Worm (Caenorhabditis elegans) whole organism, L4 larva: ENCODE results near the gene puf-8.
A peak's percentile ranks its signal among the peaks of the same experiment; 100 is the strongest.

Experiments
- D1046.2 ChIP-seq: fragments of 200-800 bp; sonication (Bioruptor generic); IDR thresholded peaks from 2 replicates; pipeline ENCODE4 v1.3.6; 2022; ENCODE audit warnings: missing genetic modification characterization, missing compliant biosample characterization
- T20F7.1 ChIP-seq: fragments of 200-800 bp; sonication (Bioruptor generic); optimal IDR thresholded peaks from 2 replicates; lab custom pipeline; 2018; ENCODE audit warnings: mild to moderate bottlenecking, missing genetic modification characterization, missing compliant biosample characterization
- T26A8.4 ChIP-seq: fragments of 200-800 bp; sonication (Bioruptor generic); IDR thresholded peaks from 2 replicates; pipeline ENCODE4 v1.3.6; 2022; ENCODE audit warnings: missing genetic modification characterization, missing compliant biosample characterization
- Y5F2A.4 ChIP-seq: fragments of 200-800 bp; sonication (Bioruptor generic); optimal IDR thresholded peaks from 2 replicates; lab custom pipeline; 2018; ENCODE audit warnings: mild to moderate bottlenecking, missing genetic modification characterization, missing compliant biosample characterization
- ZK337.2 ChIP-seq: fragments of 200-800 bp; sonication (Bioruptor generic); IDR thresholded peaks from 2 replicates; pipeline ENCODE4 v1.3.6; 2022; ENCODE audit warnings: missing genetic modification reagents, missing genetic modification characterization, missing compliant biosample characterization
- ZK546.5 ChIP-seq, 2 experiments: sonication (generic microtip); optimal IDR thresholded peaks; 2 replicates each; lab custom pipeline; 2017; ENCODE audit warnings: missing biosample characterization in 2 of 2, missing genetic modification characterization in 2 of 2
- aha-1 ChIP-seq: fragments of 150-350 bp; peaks from one replicate; lab custom pipeline; 2014; ENCODE audit warnings: missing biosample characterization, missing genetic modification characterization
- attf-4 ChIP-seq: sonication (generic microtip); optimal IDR thresholded peaks from 3 replicates; lab custom pipeline; 2017; ENCODE audit warnings: missing biosample characterization, missing genetic modification characterization
- ceh-20 ChIP-seq: fragments of 200-800 bp; sonication (Bioruptor generic); IDR thresholded peaks from 2 replicates; pipeline ENCODE4 v1.3.6; 2022; ENCODE audit warnings: missing genetic modification reagents, missing genetic modification characterization, missing compliant biosample characterization
- ceh-62 ChIP-seq: sonication (generic microtip); optimal IDR thresholded peaks from 2 replicates; lab custom pipeline; 2017; ENCODE audit warnings: missing biosample characterization, missing genetic modification characterization
- ceh-82 ChIP-seq: sonication (generic microtip); optimal IDR thresholded peaks from 2 replicates; lab custom pipeline; 2017; ENCODE audit warnings: missing biosample characterization, missing genetic modification characterization
- ces-1 ChIP-seq: fragments of 150-350 bp; sonication (generic microtip); optimal IDR thresholded peaks from 4 replicates; lab custom pipeline; 2014; ENCODE audit warnings: missing biosample characterization, missing genetic modification reagents, missing genetic modification characterization
- cey-2 ChIP-seq: sonication (generic microtip); optimal IDR thresholded peaks from 3 replicates; lab custom pipeline; 2017; ENCODE audit warnings: missing genetic modification characterization, mild to moderate bottlenecking, missing compliant biosample characterization, antibody characterized with exemption, borderline replicate concordance; ENCODE audit not compliant: insufficient read depth
- daf-16 ChIP-seq, 3 experiments: sonication (generic microtip); optimal IDR thresholded peaks; 2 replicates each; lab custom pipeline; 2016 to 2017; ENCODE audit warnings: missing genetic modification characterization in 3 of 3, missing genetic modification reagents in 3 of 3, mild to moderate bottlenecking in 2 of 3, missing compliant biosample characterization in 2 of 3, missing biosample characterization in 1 of 3, moderate library complexity in 1 of 3
- dmd-6 ChIP-seq: fragments of 200-800 bp; sonication (Bioruptor generic); IDR thresholded peaks from 2 replicates; pipeline ENCODE4 v1.3.6; 2022; ENCODE audit warnings: missing genetic modification reagents, missing genetic modification characterization, missing compliant biosample characterization
- dmd-9 ChIP-seq: fragments of 200-800 bp; sonication (Bioruptor generic); IDR thresholded peaks from 2 replicates; pipeline ENCODE4 v1.3.6; 2022; ENCODE audit warnings: missing genetic modification reagents, missing genetic modification characterization, missing compliant biosample characterization
- dpl-1 ChIP-seq: fragments of 150-350 bp; optimal IDR thresholded peaks from 2 replicates; lab custom pipeline; 2014; ENCODE audit warnings: missing biosample characterization, missing genetic modification reagents, missing genetic modification characterization
- dve-1 ChIP-seq: sonication (generic microtip); optimal IDR thresholded peaks from 2 replicates; lab custom pipeline; 2017; ENCODE audit warnings: antibody characterized with exemption, mild to moderate bottlenecking, missing genetic modification characterization, missing compliant biosample characterization; ENCODE audit not compliant: insufficient read depth
- fos-1 ChIP-seq: fragments of 150-350 bp; optimal IDR thresholded peaks from 2 replicates; lab custom pipeline; 2014; ENCODE audit warnings: missing biosample characterization, missing genetic modification characterization
- hlh-11 ChIP-seq: fragments of 200-800 bp; sonication (Bioruptor generic); optimal IDR thresholded peaks from 2 replicates; lab custom pipeline; 2018; ENCODE audit warnings: mild to moderate bottlenecking, missing genetic modification characterization, missing compliant biosample characterization
- jun-1 ChIP-seq: fragments of 150-350 bp; optimal IDR thresholded peaks from 2 replicates; lab custom pipeline; 2014; ENCODE audit warnings: missing biosample characterization, missing genetic modification reagents, missing genetic modification characterization
- lim-7 ChIP-seq: fragments of 200-800 bp; sonication (Bioruptor generic); IDR thresholded peaks from 2 replicates; pipeline ENCODE4 v1.3.6; 2022; ENCODE audit warnings: missing genetic modification characterization, missing compliant biosample characterization
- lin-1 ChIP-seq: fragments of 200-800 bp; sonication (Bioruptor generic); IDR thresholded peaks from 2 replicates; pipeline ENCODE4 v1.3.6; 2022; ENCODE audit warnings: missing genetic modification reagents, missing genetic modification characterization, missing compliant biosample characterization
- lin-13 ChIP-seq: fragments of 150-350 bp; optimal IDR thresholded peaks from 2 replicates; lab custom pipeline; 2014; ENCODE audit warnings: missing biosample characterization, missing genetic modification reagents, missing genetic modification characterization
- lin-15B ChIP-seq: fragments of 150-350 bp; sonication (generic microtip); optimal IDR thresholded peaks from 3 replicates; lab custom pipeline; 2014; ENCODE audit warnings: missing biosample characterization, missing genetic modification characterization
- lin-29 ChIP-seq: fragments of 200-800 bp; sonication (Bioruptor generic); IDR thresholded peaks from 2 replicates; pipeline ENCODE4 v1.3.6; 2022; ENCODE audit warnings: missing genetic modification reagents, missing genetic modification characterization, missing compliant biosample characterization
- lir-3 ChIP-seq: sonication (generic microtip); optimal IDR thresholded peaks from 2 replicates; lab custom pipeline; 2016; ENCODE audit warnings: mild to moderate bottlenecking, missing genetic modification characterization, missing compliant biosample characterization
- madf-9 ChIP-seq: fragments of 200-800 bp; sonication (Bioruptor generic); conservative IDR thresholded peaks from 2 replicates; pipeline ENCODE4 v1.3.6; 2022; ENCODE audit warnings: missing genetic modification reagents, missing genetic modification characterization, missing compliant biosample characterization
- mdt-29 ChIP-seq: fragments of 200-800 bp; sonication (Bioruptor generic); IDR thresholded peaks from 2 replicates; pipeline ENCODE4 v1.3.6; 2022; ENCODE audit warnings: missing genetic modification reagents, missing genetic modification characterization, missing compliant biosample characterization
- nhr-10 ChIP-seq: fragments of 150-350 bp; optimal IDR thresholded peaks from 2 replicates; lab custom pipeline; 2014; ENCODE audit warnings: missing biosample characterization, missing genetic modification characterization
- nhr-102 ChIP-seq: sonication (generic microtip); optimal IDR thresholded peaks from 2 replicates; lab custom pipeline; 2016; ENCODE audit warnings: mild to moderate bottlenecking, missing genetic modification characterization, moderate library complexity, missing compliant biosample characterization
- nhr-25 ChIP-seq: sonication (generic microtip); optimal IDR thresholded peaks from 2 replicates; lab custom pipeline; 2017; ENCODE audit warnings: missing genetic modification characterization, mild to moderate bottlenecking, missing compliant biosample characterization, antibody characterized with exemption, moderate library complexity, borderline replicate concordance; ENCODE audit not compliant: insufficient read depth
- nhr-28 ChIP-seq: fragments of 150-350 bp; optimal IDR thresholded peaks from 2 replicates; lab custom pipeline; 2014; ENCODE audit warnings: missing biosample characterization, missing genetic modification characterization
- nhr-41 ChIP-seq: fragments of 200-800 bp; sonication (Bioruptor generic); IDR thresholded peaks from 2 replicates; pipeline ENCODE4 v1.3.6; 2022; ENCODE audit warnings: missing genetic modification reagents, missing genetic modification characterization, missing compliant biosample characterization
- nhr-48 ChIP-seq: sonication (generic microtip); optimal IDR thresholded peaks from 2 replicates; lab custom pipeline; 2016; ENCODE audit warnings: mild to moderate bottlenecking, missing genetic modification characterization, missing compliant biosample characterization
- php-3 ChIP-seq: fragments of 200-800 bp; sonication (Bioruptor generic); IDR thresholded peaks from 2 replicates; pipeline ENCODE4 v1.3.6; 2022; ENCODE audit warnings: missing genetic modification reagents, missing genetic modification characterization, missing compliant biosample characterization
- pqm-1 ChIP-seq: sonication (generic microtip); optimal IDR thresholded peaks from 2 replicates; lab custom pipeline; 2017; ENCODE audit warnings: missing biosample characterization, missing genetic modification characterization
- saeg-2 ChIP-seq: fragments of 200-800 bp; sonication (Bioruptor generic); IDR thresholded peaks from 2 replicates; pipeline ENCODE4 v1.3.6; 2022; ENCODE audit warnings: missing genetic modification reagents, missing genetic modification characterization, missing compliant biosample characterization
- tra-1 ChIP-seq: fragments of 200-800 bp; sonication (Bioruptor generic); IDR thresholded peaks from 2 replicates; pipeline ENCODE4 v1.3.6; 2022; ENCODE audit warnings: missing genetic modification reagents, missing genetic modification characterization, missing compliant biosample characterization
- unc-62 ChIP-seq, 3 experiments: fragments of 150-350 bp in 1 of 3; sonication (generic microtip); optimal IDR thresholded peaks in 2 of 3; peaks in 1 of 3; 1 replicate in 1 of 3; 2 replicates in 2 of 3; lab custom pipeline; 2014 to 2017; ENCODE audit warnings: missing biosample characterization in 3 of 3, missing genetic modification characterization in 3 of 3, missing genetic modification reagents in 3 of 3, missing genotype in 1 of 3
- zag-1 ChIP-seq: fragments of 150-350 bp; optimal IDR thresholded peaks from 2 replicates; lab custom pipeline; 2014; ENCODE audit warnings: missing biosample characterization, missing genetic modification characterization
- zfp-2 ChIP-seq: sonication (generic microtip); optimal IDR thresholded peaks from 2 replicates; lab custom pipeline; 2016; ENCODE audit warnings: mild to moderate bottlenecking, missing genetic modification characterization, missing compliant biosample characterization
- zfp-3 ChIP-seq: fragments of 200-800 bp; sonication (Bioruptor generic); conservative IDR thresholded peaks from 2 replicates; pipeline ENCODE4 v1.3.6; 2022; ENCODE audit warnings: missing genetic modification reagents, missing genetic modification characterization, missing compliant biosample characterization
- zip-11 ChIP-seq: fragments of 200-800 bp; sonication (Bioruptor generic); IDR thresholded peaks from 2 replicates; pipeline ENCODE4 v1.3.6; 2022; ENCODE audit warnings: missing genetic modification characterization, missing compliant biosample characterization
- ztf-7 ChIP-seq: fragments of 150-350 bp; optimal IDR thresholded peaks from 2 replicates; lab custom pipeline; 2014; ENCODE audit warnings: missing biosample characterization, missing genetic modification characterization

puf-8 gene

DNA sequence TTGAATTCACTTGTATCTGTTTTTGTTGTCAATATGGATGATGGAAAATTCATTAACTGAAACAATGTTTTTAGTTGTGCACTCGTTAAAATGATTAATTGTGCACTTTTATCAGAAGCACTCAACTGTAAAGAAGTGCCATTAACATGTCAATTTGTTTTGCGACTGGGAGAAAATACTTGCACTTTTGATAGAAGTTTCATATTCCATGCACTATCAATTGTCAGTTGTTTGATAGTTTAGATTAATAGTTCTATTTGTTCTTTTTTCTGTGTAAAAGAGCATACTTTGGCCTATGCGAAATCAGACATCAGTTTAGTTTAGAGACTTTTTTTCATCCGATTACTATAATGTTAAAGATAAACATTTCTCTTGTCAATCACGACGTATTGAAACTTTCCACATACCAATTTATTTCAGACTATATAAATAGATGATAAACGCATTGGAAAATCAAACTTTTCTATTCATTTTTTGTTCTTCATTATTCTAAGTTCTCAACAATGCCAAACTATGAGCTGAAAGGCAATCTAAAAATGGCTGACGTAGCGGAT, 8.0 kb downstream of the puf-8 start, which contains the start of gene C30G12.2:
TSS of gene C30G12.2 (plus strand) at position 504 of the 554 bp plus-strand sequence.
- TF ChIP-seq daf-16 (GFP tag; optimal IDR thresholded peaks at IDR 0.05; lab: Kevin White, UChicago) (peak in 1 of 2 experiments; percentile 92), daf-16 (tag; optimal IDR thresholded peaks at IDR 0.05; lab: Kevin White, UChicago) (peak; percentile 90), T20F7.1 (GFP tag; lab: Kevin White, UChicago) (peak; percentile 55), nhr-28 (tag; lab: Kevin White, UChicago) (peak; percentile 58), ceh-20 (peak; percentile 88), dmd-6 (peak; percentile 100), dve-1 (tag; lab: Kevin White, UChicago) (peak; percentile 90), nhr-48 (tag; lab: Kevin White, UChicago) (peak; percentile 95), nhr-102 (tag; lab: Kevin White, UChicago) (peak; percentile 86), lin-1 (GFP tag; lab: Robert Waterston, UW) (peak; percentile 69), jun-1 (tag; lab: Kevin White, UChicago) (no peak), tra-1 (GFP tag; lab: Robert Waterston, UW) (peak; percentile 89), pqm-1 (tag; lab: Kevin White, UChicago) (peak; percentile 65), php-3 (GFP tag; lab: Robert Waterston, UW) (peak; percentile 94), unc-62 (GFP tag; optimal IDR thresholded peaks at IDR 0.05 in 1 of 2; lab: Kevin White, UChicago) (peak in 1 of 2 experiments; percentile 75), unc-62 (tag; optimal IDR thresholded peaks at IDR 0.05; lab: Kevin White, UChicago) (no peak), aha-1 (peak; percentile 36), zfp-2 (tag; lab: Kevin White, UChicago) (no peak), nhr-41 (GFP tag; lab: Robert Waterston, UW) (no peak), mdt-29 (GFP tag; lab: Robert Waterston, UW) (0 out of 2 replicates have a peak, but pooled peaks have one; percentile 13), hlh-11 (peak; percentile 69), lin-15B (no peak), ztf-7 (no peak), dmd-9 (GFP tag; lab: Robert Waterston, UW) (no peak)

DNA sequence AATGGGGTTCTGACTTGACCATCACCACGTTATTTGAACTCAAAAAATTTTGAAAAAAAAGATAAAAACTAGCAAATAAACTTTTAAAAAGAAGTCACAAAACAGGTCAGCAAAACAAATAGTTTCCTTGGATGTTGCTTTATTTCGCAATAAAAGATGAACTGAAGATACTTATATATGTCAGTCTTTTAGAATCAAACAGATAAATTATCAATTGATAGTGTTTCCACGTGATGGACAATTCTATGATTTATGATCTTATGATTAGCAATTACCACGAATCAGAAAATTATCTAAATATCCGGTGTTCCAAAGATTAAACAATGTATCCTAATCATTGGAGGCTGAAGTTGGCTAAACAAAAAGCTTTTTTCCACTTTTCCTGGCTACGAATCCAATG, 10.3 kb downstream of the puf-8 start:
- TF ChIP-seq saeg-2 (GFP tag; lab: Robert Waterston, UW) = no peak
- no peak for TF ChIP-seq pqm-1 (tag; lab: Kevin White, UChicago)
- TF ChIP-seq dpl-1 (GFP tag; lab: Kevin White, UChicago) = no peak
- TF ChIP-seq madf-9 (GFP tag; lab: Robert Waterston, UW) = no peak
- no peak for TF ChIP-seq lir-3 (tag; lab: Kevin White, UChicago)
- peak; percentile 78 for TF ChIP-seq nhr-28 (tag; lab: Kevin White, UChicago)
- TF ChIP-seq daf-16 (GFP tag; optimal IDR thresholded peaks at IDR 0.05; lab: Kevin White, UChicago) = no peak
- peak; percentile 70 for TF ChIP-seq daf-16 (tag; optimal IDR thresholded peaks at IDR 0.05; lab: Kevin White, UChicago)
- TF ChIP-seq ceh-62 (tag; lab: Kevin White, UChicago) = no peak
- no peak for TF ChIP-seq lin-15B
- peak; percentile 84 for TF ChIP-seq dmd-6
- no peak for TF ChIP-seq zfp-3 (GFP tag; lab: Robert Waterston, UW)
- peak; percentile 94 for TF ChIP-seq ceh-20
- no peak for TF ChIP-seq fos-1 (tag; lab: Kevin White, UChicago)
- TF ChIP-seq D1046.2 = no peak
- TF ChIP-seq unc-62 (GFP tag; optimal IDR thresholded peaks at IDR 0.05 in 1 of 2; lab: Kevin White, UChicago) = peak in 1 of 2 experiments; percentile 98
- no peak for TF ChIP-seq unc-62 (tag; optimal IDR thresholded peaks at IDR 0.05; lab: Kevin White, UChicago)
- TF ChIP-seq nhr-102 (tag; lab: Kevin White, UChicago) = peak; percentile 77
- no peak for TF ChIP-seq lin-13 (GFP tag; lab: Kevin White, UChicago)
- no peak for TF ChIP-seq zip-11 (GFP tag; lab: Robert Waterston, UW)
- no peak for TF ChIP-seq lin-29 (GFP tag; lab: Robert Waterston, UW)
- TF ChIP-seq Y5F2A.4 (GFP tag; lab: Kevin White, UChicago) = no peak
- no peak for TF ChIP-seq zag-1 (tag; lab: Kevin White, UChicago)
- TF ChIP-seq attf-4 (tag; lab: Kevin White, UChicago) = no peak
- TF ChIP-seq lim-7 (GFP tag; lab: Robert Waterston, UW) = no peak
- TF ChIP-seq dmd-9 (GFP tag; lab: Robert Waterston, UW) = no peak
- peak; percentile 50 for TF ChIP-seq nhr-48 (tag; lab: Kevin White, UChicago)
- TF ChIP-seq ZK337.2 (GFP tag; lab: Robert Waterston, UW) = no peak
- TF ChIP-seq cey-2 (tag; lab: Kevin White, UChicago) = no peak
- TF ChIP-seq ZK546.5 (tag; optimal IDR thresholded peaks at IDR 0.05; lab: Kevin White, UChicago) = no peak
- TF ChIP-seq zfp-2 (tag; lab: Kevin White, UChicago) = no peak
- TF ChIP-seq ces-1 (GFP tag; lab: Kevin White, UChicago) = no peak
- no peak for TF ChIP-seq ceh-82
- peak; percentile 67; the same call in 1 of the 2 replicates for TF ChIP-seq tra-1 (GFP tag; lab: Robert Waterston, UW)
- no peak for TF ChIP-seq nhr-10 (tag; lab: Kevin White, UChicago)
- TF ChIP-seq T26A8.4 = no peak
- peak; percentile 45 for TF ChIP-seq nhr-25 (tag; lab: Kevin White, UChicago)
